Fruit fly (Drosophila melanogaster) whole organism, embryonic: Measurements from ENCODE around the gene Srp14.

Source experiments
- Asciz ChIP-seq: fragments of 200-800 bp; sonication (Bioruptor generic); optimal IDR thresholded peaks from 2 replicates; lab custom pipeline; 2017; ENCODE audit warnings: missing biosample characterization, mild to moderate bottlenecking, missing genetic modification characterization, missing genetic modification reagents
- CG10654 ChIP-seq: fragments of 200-800 bp; sonication (Bioruptor generic); optimal IDR thresholded peaks from 2 replicates; lab custom pipeline; 2016; ENCODE audit warnings: missing biosample characterization, missing genetic modification characterization
- CG11695 ChIP-seq: fragments of 200-800 bp; sonication (Bioruptor generic); IDR thresholded peaks from 3 replicates; pipeline ENCODE4 v1.3.6; 2022; ENCODE audit warnings: missing biosample characterization, missing genetic modification characterization
- CG11696 ChIP-seq: fragments of 200-800 bp; sonication (Bioruptor generic); IDR thresholded peaks from 2 replicates; pipeline ENCODE4 v1.3.6; 2022; ENCODE audit warnings: missing biosample characterization, missing genetic modification characterization
- CG14014 ChIP-seq: fragments of 200-800 bp; sonication (Bioruptor generic); IDR thresholded peaks from 2 replicates; pipeline ENCODE4 v1.3.6; 2022; ENCODE audit warnings: missing biosample characterization, missing genetic modification characterization
- CG14050 ChIP-seq: fragments of 200-800 bp; sonication (Bioruptor generic); IDR thresholded peaks from 3 replicates; pipeline ENCODE4 v1.3.6; 2022; ENCODE audit warnings: missing biosample characterization, missing genetic modification characterization
- CG15269 ChIP-seq: fragments of 200-800 bp; sonication (Bioruptor generic); optimal IDR thresholded peaks from 2 replicates; lab custom pipeline; 2018; ENCODE audit warnings: missing biosample characterization, mild to moderate bottlenecking, missing genetic modification characterization, moderate library complexity
- CG1529 ChIP-seq: fragments of 200-800 bp; sonication (Bioruptor generic); optimal IDR thresholded peaks from 3 replicates; lab custom pipeline; 2018; ENCODE audit warnings: missing biosample characterization, missing genetic modification characterization
- CG17612 ChIP-seq: fragments of 200-800 bp; sonication (Bioruptor generic); IDR thresholded peaks from 2 replicates; pipeline ENCODE4 v1.3.6; 2022; ENCODE audit warnings: missing biosample characterization, missing genetic modification characterization
- CG18764 ChIP-seq: fragments of 200-800 bp; sonication (Bioruptor generic); optimal IDR thresholded peaks from 3 replicates; lab custom pipeline; 2016; ENCODE audit warnings: missing biosample characterization, missing genetic modification characterization
- CG2120 ChIP-seq: fragments of 200-800 bp; sonication (Bioruptor generic); optimal IDR thresholded peaks from 3 replicates; lab custom pipeline; 2016; ENCODE audit warnings: missing biosample characterization, missing genetic modification characterization
- CG2712 ChIP-seq: fragments of 200-800 bp; optimal IDR thresholded peaks from 3 replicates; lab custom pipeline; 2019; ENCODE audit warnings: missing biosample characterization, mild to moderate bottlenecking, missing genetic modification characterization, moderate library complexity
- CG3281 ChIP-seq: fragments of 200-800 bp; sonication (Bioruptor generic); optimal IDR thresholded peaks from 3 replicates; lab custom pipeline; 2017; ENCODE audit warnings: missing biosample characterization, mild to moderate bottlenecking, missing genetic modification characterization
- CG4328 ChIP-seq: fragments of 200-800 bp; sonication (Bioruptor generic); optimal IDR thresholded peaks from 3 replicates; lab custom pipeline; 2017; ENCODE audit warnings: missing biosample characterization, missing genetic modification reagents, missing genetic modification characterization
- CG6765 ChIP-seq: fragments of 200-800 bp; sonication (Bioruptor generic); optimal IDR thresholded peaks from 3 replicates; lab custom pipeline; 2017; ENCODE audit warnings: missing biosample characterization, mild to moderate bottlenecking, missing genetic modification characterization
- CG6813 ChIP-seq: fragments of 200-800 bp; sonication (Bioruptor generic); optimal IDR thresholded peaks from 2 replicates; lab custom pipeline; 2017; ENCODE audit warnings: missing biosample characterization, missing genetic modification characterization, mild to moderate bottlenecking, moderate library complexity, missing genetic modification reagents
- CG7271 ChIP-seq: fragments of 200-800 bp; sonication (Bioruptor generic); optimal IDR thresholded peaks from 2 replicates; lab custom pipeline; 2018; ENCODE audit warnings: missing biosample characterization, mild to moderate bottlenecking, missing genetic modification characterization, moderate library complexity
- CG7839 ChIP-seq: fragments of 200-800 bp; sonication (Bioruptor generic); optimal IDR thresholded peaks from 3 replicates; lab custom pipeline; 2018; ENCODE audit warnings: missing biosample characterization, mild to moderate bottlenecking, missing genetic modification characterization, moderate library complexity
- CG7928 ChIP-seq: fragments of 200-800 bp; sonication (Bioruptor generic); optimal IDR thresholded peaks from 2 replicates; lab custom pipeline; 2017; ENCODE audit warnings: missing biosample characterization, mild to moderate bottlenecking, missing genetic modification characterization
- CG8089 ChIP-seq: fragments of 200-800 bp; sonication (Bioruptor generic); optimal IDR thresholded peaks from 3 replicates; lab custom pipeline; 2016; ENCODE audit warnings: missing biosample characterization, missing genetic modification characterization
- CG8290 ChIP-seq, 3 experiments: fragments of 200-800 bp; sonication (Bioruptor generic); optimal IDR thresholded peaks; 2 replicates each; lab custom pipeline; 2016 to 2019; ENCODE audit warnings: missing biosample characterization in 3 of 3, missing genetic modification characterization in 3 of 3, mild to moderate bottlenecking in 2 of 3, moderate library complexity in 1 of 3
- CG9727 ChIP-seq: fragments of 200-800 bp; sonication (Bioruptor generic); optimal IDR thresholded peaks from 3 replicates; lab custom pipeline; 2017; ENCODE audit warnings: missing biosample characterization, mild to moderate bottlenecking, missing genetic modification characterization
- CG9797 ChIP-seq: fragments of 200-800 bp; sonication (Bioruptor generic); optimal IDR thresholded peaks from 3 replicates; lab custom pipeline; 2018; ENCODE audit warnings: missing biosample characterization, mild to moderate bottlenecking, missing genetic modification characterization
- Dp ChIP-seq: fragments of 200-800 bp; sonication (Bioruptor generic); optimal IDR thresholded peaks from 2 replicates; lab custom pipeline; 2018; ENCODE audit warnings: missing biosample characterization, mild to moderate bottlenecking, missing genetic modification characterization, moderate library complexity
- E2f2 ChIP-seq: fragments of 200-800 bp; sonication (Bioruptor generic); IDR thresholded peaks from 2 replicates; pipeline ENCODE4 v1.3.6; 2022; ENCODE audit warnings: missing biosample characterization, missing genetic modification characterization
- Gug ChIP-seq: fragments of 200-800 bp; sonication (Bioruptor generic); IDR thresholded peaks from 4 replicates; pipeline ENCODE4 v1.3.6; 2022; ENCODE audit warnings: missing biosample characterization, missing genetic modification characterization
- HHEX ChIP-seq: fragments of 200-800 bp; sonication (Bioruptor generic); optimal IDR thresholded peaks from 3 replicates; lab custom pipeline; 2017; ENCODE audit warnings: missing biosample characterization, mild to moderate bottlenecking, missing genetic modification characterization, missing genetic modification reagents
- HLH54F ChIP-seq: fragments of 200-800 bp; sonication (Bioruptor generic); optimal IDR thresholded peaks from 3 replicates; lab custom pipeline; 2016; ENCODE audit warnings: missing biosample characterization, missing genetic modification characterization
- Lpt ChIP-seq: fragments of >200 bp; optimal IDR thresholded peaks from 2 replicates; lab custom pipeline; 2018; ENCODE audit warnings: missing biosample characterization, missing genetic modification characterization
- NFAT ChIP-seq: fragments of 200-800 bp; sonication (Bioruptor generic); IDR thresholded peaks from 2 replicates; pipeline ENCODE4 v1.3.6; 2022; ENCODE audit warnings: missing biosample characterization, missing genetic modification characterization
- PHDP ChIP-seq: fragments of 200-800 bp; sonication (Bioruptor generic); optimal IDR thresholded peaks from 3 replicates; lab custom pipeline; 2018; ENCODE audit warnings: missing biosample characterization, mild to moderate bottlenecking, missing genetic modification characterization, moderate library complexity
- Ssrp ChIP-seq: fragments of 200-800 bp; sonication (Bioruptor generic); optimal IDR thresholded peaks from 2 replicates; lab custom pipeline; 2018; ENCODE audit warnings: missing biosample characterization, mild to moderate bottlenecking, missing genetic modification characterization, moderate library complexity
- TFAM ChIP-seq: fragments of 200-800 bp; sonication (Bioruptor generic); optimal IDR thresholded peaks from 2 replicates; lab custom pipeline; 2017; ENCODE audit warnings: missing biosample characterization, missing genetic modification characterization, inconsistent platforms
- ap ChIP-seq: fragments of 200-800 bp; sonication (Bioruptor generic); IDR thresholded peaks from 2 replicates; pipeline ENCODE4 v1.3.6; 2022; ENCODE audit warnings: missing biosample characterization, missing genetic modification characterization
- ara ChIP-seq: fragments of 200-800 bp; sonication (Bioruptor generic); IDR thresholded peaks from 2 replicates; pipeline ENCODE4 v1.3.6; 2022; ENCODE audit warnings: missing biosample characterization, missing genetic modification characterization
- bigmax ChIP-seq: fragments of 200-800 bp; sonication (Bioruptor generic); optimal IDR thresholded peaks from 2 replicates; lab custom pipeline; 2018; ENCODE audit warnings: missing biosample characterization, mild to moderate bottlenecking, missing genetic modification characterization
- chn ChIP-seq: fragments of 200-800 bp; sonication (Bioruptor generic); optimal IDR thresholded peaks from 2 replicates; lab custom pipeline; 2016; ENCODE audit warnings: missing biosample characterization, missing genetic modification characterization
- da ChIP-seq: fragments of 200-800 bp; sonication (Bioruptor generic); optimal IDR thresholded peaks from 2 replicates; lab custom pipeline; 2016; ENCODE audit warnings: missing biosample characterization, missing genetic modification characterization
- emc ChIP-seq: fragments of 200-800 bp; sonication (Bioruptor generic); optimal IDR thresholded peaks from 2 replicates; lab custom pipeline; 2016; ENCODE audit warnings: missing biosample characterization, missing genetic modification characterization
- gfzf ChIP-seq: fragments of 200-800 bp; sonication (Bioruptor generic); optimal IDR thresholded peaks from 2 replicates; lab custom pipeline; 2016; ENCODE audit warnings: missing biosample characterization, mild to moderate bottlenecking, missing genetic modification characterization, moderate library complexity
- gro ChIP-seq: fragments of 200-800 bp; sonication (Bioruptor generic); optimal IDR thresholded peaks from 2 replicates; lab custom pipeline; 2016; ENCODE audit warnings: missing biosample characterization, missing genetic modification characterization
- nerfin-1 ChIP-seq: fragments of 200-800 bp; sonication (Bioruptor generic); optimal IDR thresholded peaks from 3 replicates; lab custom pipeline; 2019; ENCODE audit warnings: missing biosample characterization, mild to moderate bottlenecking, missing genetic modification characterization, moderate library complexity
- p53 ChIP-seq: fragments of 200-800 bp; sonication (Bioruptor generic); optimal IDR thresholded peaks from 2 replicates; lab custom pipeline; 2016; ENCODE audit warnings: missing biosample characterization, missing genetic modification characterization
- rib ChIP-seq: fragments of 200-800 bp; sonication (Bioruptor generic); IDR thresholded peaks from 2 replicates; pipeline ENCODE4 v1.3.6; 2022; ENCODE audit warnings: missing biosample characterization, missing genetic modification characterization
- ro ChIP-seq: fragments of 200-800 bp; sonication (Bioruptor generic); IDR thresholded peaks from 2 replicates; pipeline ENCODE4 v1.3.6; 2022; ENCODE audit warnings: missing biosample characterization, missing genetic modification characterization
- scrt ChIP-seq: fragments of 200-800 bp; sonication (Bioruptor generic); optimal IDR thresholded peaks from 2 replicates; lab custom pipeline; 2018; ENCODE audit warnings: missing biosample characterization, mild to moderate bottlenecking, missing genetic modification characterization, moderate library complexity
- ttk ChIP-seq: fragments of 200-800 bp; sonication (Bioruptor generic); IDR thresholded peaks from 2 replicates; pipeline ENCODE4 v2.1.2; 2022; ENCODE audit warnings: missing biosample characterization, missing genetic modification characterization
- tx ChIP-seq: fragments of 200-800 bp; sonication (Bioruptor generic); optimal IDR thresholded peaks from 2 replicates; lab custom pipeline; 2016; ENCODE audit warnings: missing biosample characterization, missing genetic modification characterization
- yki ChIP-seq: fragments of >200 bp; optimal IDR thresholded peaks from 3 replicates; lab custom pipeline; 2018
- zfh1 ChIP-seq: fragments of 200-800 bp; sonication (Bioruptor generic); IDR thresholded peaks from 3 replicates; pipeline ENCODE4 v1.3.6; 2022; ENCODE audit warnings: missing biosample characterization, missing genetic modification characterization

Srp14 gene

dm6 chr3R:20557415-20558105 lies 22.4 kb upstream of the Srp14 start, which contains the start of the genes DPCoAC and CG5180 (continued):
- no peak for TF ChIP-seq CG11695 (GFP tag; lab: Robert Waterston, UW)
- peak; percentile 77 for TF ChIP-seq gro (GFP tag; lab: Kevin White, UChicago)
- TF ChIP-seq CG9727, result peak; percentile 73
- no peak for TF ChIP-seq yki (lab: Kevin White, UChicago)
- TF ChIP-seq gfzf (GFP tag; lab: Kevin White, UChicago), result peak; percentile 47
- peak; percentile 59 for TF ChIP-seq CG15269
- peak; percentile 37; the same call in 2 of the 3 replicates for TF ChIP-seq CG14050 (GFP tag; lab: Robert Waterston, UW)
- TF ChIP-seq CG1529, result no peak
- TF ChIP-seq CG6765 (GFP tag; lab: Kevin White, UChicago), result no peak
- TF ChIP-seq nerfin-1 (tag; lab: Kevin White, UChicago), result peak; percentile 14
- TF ChIP-seq CG8290 (GFP tag; optimal IDR thresholded peaks at IDR 0.05; lab: Kevin White, UChicago), result peak; percentile 54
- TF ChIP-seq CG8290 (tag; optimal IDR thresholded peaks at IDR 0.05; lab: Kevin White, UChicago), result peak in 1 of 2 experiments; percentile 95
- peak; percentile 12; the same call in 1 of the 2 replicates for TF ChIP-seq E2f2 (GFP tag; lab: Robert Waterston, UW)
- TF ChIP-seq rib (GFP tag; lab: Robert Waterston, UW), result peak; percentile 74
- no peak for TF ChIP-seq CG4328
- TF ChIP-seq Asciz (GFP tag; lab: Kevin White, UChicago), result no peak
- TF ChIP-seq PHDP, result peak; percentile 46
- TF ChIP-seq CG8089 (GFP tag; lab: Kevin White, UChicago), result peak; percentile 17
- peak; percentile 78 for TF ChIP-seq CG14014
- no peak for TF ChIP-seq da
- TF ChIP-seq zfh1, result peak; percentile 78; the same call in 2 of the 3 replicates
- peak; percentile 78 for TF ChIP-seq CG2120
- TF ChIP-seq ap (GFP tag; lab: Robert Waterston, UW), result peak; percentile 41; the same call in 1 of the 2 replicates
- TF ChIP-seq NFAT (GFP tag; lab: Robert Waterston, UW), result peak; percentile 92
- peak; percentile 52 for TF ChIP-seq CG18764 (GFP tag; lab: Kevin White, UChicago)
- TF ChIP-seq scrt, result peak; percentile 47
- peak; percentile 24; the same call in 1 of the 2 replicates for TF ChIP-seq ttk (GFP tag; lab: Robert Waterston, UW)
- TF ChIP-seq emc (GFP tag; lab: Kevin White, UChicago), result peak; percentile 31
- peak; percentile 25 for TF ChIP-seq tx (GFP tag; lab: Kevin White, UChicago)
- TF ChIP-seq TFAM (GFP tag; lab: Kevin White, UChicago), result no peak
- peak; percentile 74 for TF ChIP-seq chn (GFP tag; lab: Kevin White, UChicago)
- peak; percentile 51 for TF ChIP-seq HHEX (GFP tag; lab: Kevin White, UChicago)
- TF ChIP-seq ro (GFP tag; lab: Robert Waterston, UW), result peak; percentile 43
- peak; percentile 63 for TF ChIP-seq CG10654
- TF ChIP-seq bigmax, result peak; percentile 16
- peak; percentile 86 for TF ChIP-seq Gug
- peak; percentile 21 for TF ChIP-seq CG7928
- peak; percentile 58 for TF ChIP-seq CG17612 (GFP tag; lab: Robert Waterston, UW)
- TF ChIP-seq CG3281, result peak; percentile 59
- TF ChIP-seq CG6813 (GFP tag; lab: Kevin White, UChicago), result no peak
- peak; percentile 45 for TF ChIP-seq CG9797
- peak; percentile 64 for TF ChIP-seq HLH54F (GFP tag; lab: Kevin White, UChicago)
- TF ChIP-seq Dp, result no peak
- 0 out of 2 replicates have a peak, but pooled peaks have one; percentile 43 for TF ChIP-seq CG11696 (GFP tag; lab: Robert Waterston, UW)
- TF ChIP-seq Lpt (GFP tag; lab: Kevin White, UChicago), result no peak
- peak; percentile 62 for TF ChIP-seq CG7839 (tag; lab: Kevin White, UChicago)
- peak; percentile 6 for TF ChIP-seq p53
- peak; percentile 43 for TF ChIP-seq CG2712 (tag; lab: Kevin White, UChicago)
- TF ChIP-seq CG7271 (tag; lab: Kevin White, UChicago), result no peak
- TF ChIP-seq Ssrp, result peak; percentile 59
- TF ChIP-seq ara (GFP tag; lab: Robert Waterston, UW), result peak; percentile 58
